Worm (Caenorhabditis elegans) whole organism, late embryonic: Measurements from ENCODE around the gene acy-2.

ENCODE experiments used
- ceh-18 ChIP-seq: sonication (generic microtip); optimal IDR thresholded peaks from 2 replicates; lab custom pipeline; 2016; ENCODE audit warnings: missing genetic modification characterization, missing compliant biosample characterization
- ceh-2 ChIP-seq: sonication (generic microtip); optimal IDR thresholded peaks from 2 replicates; lab custom pipeline; 2016; ENCODE audit warnings: missing genotype, missing genetic modification characterization, missing compliant biosample characterization
- ceh-30 ChIP-seq: fragments of 150-350 bp; optimal IDR thresholded peaks from 2 replicates; lab custom pipeline; 2014; ENCODE audit warnings: missing biosample characterization, missing genetic modification characterization
- dmd-4 ChIP-seq: sonication (generic microtip); optimal IDR thresholded peaks from 2 replicates; lab custom pipeline; 2016; ENCODE audit warnings: borderline replicate concordance, missing genetic modification characterization, missing compliant biosample characterization
- nhr-232 ChIP-seq: sonication (generic microtip); optimal IDR thresholded peaks from 2 replicates; lab custom pipeline; 2016; ENCODE audit warnings: missing genetic modification characterization, missing compliant biosample characterization
- pag-3 ChIP-seq: sonication (generic microtip); optimal IDR thresholded peaks from 2 replicates; lab custom pipeline; 2016; ENCODE audit warnings: missing compliant biosample characterization, missing genetic modification characterization, borderline replicate concordance
- pqm-1 ChIP-seq: sonication (generic microtip); optimal IDR thresholded peaks from 2 replicates; lab custom pipeline; 2016; ENCODE audit warnings: missing genetic modification characterization, missing compliant biosample characterization
- tbx-2 ChIP-seq: sonication (generic microtip); optimal IDR thresholded peaks from 2 replicates; lab custom pipeline; 2016; ENCODE audit warnings: missing genetic modification characterization, missing compliant biosample characterization

DNA sequence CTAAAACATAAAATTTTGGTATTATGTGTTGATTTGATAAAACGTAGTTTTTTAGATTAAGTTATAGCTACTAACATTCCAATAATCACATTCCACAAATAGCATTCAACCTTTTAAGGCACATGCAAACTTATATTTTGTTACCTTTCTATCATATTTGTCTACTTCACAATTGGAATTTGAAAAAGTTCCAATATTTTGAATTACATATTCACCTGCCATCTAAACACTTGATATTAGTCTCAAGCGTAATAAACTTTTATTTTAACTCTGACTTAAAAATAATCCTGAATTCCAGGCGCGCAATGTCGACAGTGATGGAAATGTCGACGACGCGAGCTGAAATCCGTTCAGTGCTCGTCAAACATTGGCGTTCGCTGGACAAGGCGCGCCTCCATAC lies at the start of gene acy-2:
- TF ChIP-seq nhr-232 (no peak), tbx-2 (tag; lab: Kevin White, UChicago) (no peak), dmd-4 (tag; lab: Kevin White, UChicago) (no peak), ceh-18 (tag; lab: Kevin White, UChicago) (no peak), ceh-30 (tag; lab: Kevin White, UChicago) (no peak), pag-3 (no peak), pqm-1 (tag; lab: Kevin White, UChicago) (no peak), ceh-2 (tag; lab: Kevin White, UChicago) (no peak)
